Fruit fly (Drosophila melanogaster) whole organism: Measurements from ENCODE around the gene CG9806.
A peak's percentile ranks its signal among the peaks of the same experiment; 100 is the strongest.

Source experiments
- CG8478 ChIP-seq: fragments of >200 bp; optimal IDR thresholded peaks from 2 replicates; lab custom pipeline; 2018; ENCODE audit warnings: inconsistent platforms
- Dll ChIP-seq: fragments of >200 bp; optimal IDR thresholded peaks from 2 replicates; lab custom pipeline; 2017
- EcR ChIP-seq, 2 experiments: fragments of >200 bp; optimal IDR thresholded peaks; 2 replicates each; lab custom pipeline; 2017; ENCODE audit warnings: missing biosample characterization in 2 of 2, missing genetic modification characterization in 2 of 2, missing genetic modification reagents in 2 of 2
- pan ChIP-seq: fragments of >200 bp; optimal IDR thresholded peaks from 2 replicates; lab custom pipeline; 2017
- psq ChIP-seq: fragments of >200 bp; optimal IDR thresholded peaks from 2 replicates; lab custom pipeline; 2017
- usp ChIP-seq: fragments of >200 bp; optimal IDR thresholded peaks from 2 replicates; lab custom pipeline; 2017; ENCODE audit warnings: missing biosample characterization, missing genetic modification characterization, mixed read lengths

Gene CG9806

DNA sequence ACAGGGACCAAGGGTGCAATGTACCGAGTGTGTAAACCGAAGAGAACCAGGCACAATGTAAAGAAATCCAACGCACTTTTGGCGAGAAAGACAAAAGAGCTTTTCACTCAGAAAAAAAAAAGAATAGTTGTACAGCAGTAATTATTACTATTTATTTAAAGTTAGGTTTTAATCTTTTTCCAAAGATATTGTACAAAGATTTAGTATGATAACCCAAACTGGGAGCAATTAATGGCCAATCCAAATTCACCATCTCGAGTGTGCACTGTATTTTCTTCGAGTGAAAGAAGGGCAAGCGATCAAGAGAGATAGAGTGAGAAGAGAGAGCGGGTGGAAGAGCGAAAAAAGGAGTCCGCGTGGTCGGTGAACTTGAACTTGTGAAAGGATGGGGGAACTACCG is 42.5 kb downstream of the CG9806 start:
- TF ChIP-seq usp (GFP tag; lab: Kevin White, UChicago) (no peak), Dll (lab: Kevin White, UChicago) (no peak), EcR (GFP tag; optimal IDR thresholded peaks at IDR 0.05; lab: Kevin White, UChicago) (no peak), CG8478 (lab: Kevin White, UChicago) (no peak), psq (lab: Kevin White, UChicago) (no peak), pan (lab: Kevin White, UChicago) (no peak)

DNA sequence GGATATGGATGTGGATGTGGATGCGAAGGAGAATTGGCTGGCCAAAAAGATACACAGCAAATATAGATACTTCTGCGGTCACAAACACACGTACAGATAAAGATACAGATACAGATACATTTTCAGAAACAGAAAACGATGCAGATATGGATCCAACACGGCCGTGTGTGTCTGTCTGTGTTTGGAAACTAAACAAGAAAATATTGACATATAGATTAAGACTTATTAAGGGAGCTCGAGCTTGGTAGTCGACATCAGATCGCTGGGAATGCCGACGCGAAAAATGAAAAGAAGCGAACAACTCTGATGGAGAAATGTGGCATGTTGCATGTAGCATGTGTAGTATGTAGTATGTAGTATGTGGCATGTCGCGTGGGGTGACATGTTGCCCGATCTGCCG is 44.8 kb downstream of the CG9806 start:
- TF ChIP-seq usp (GFP tag; lab: Kevin White, UChicago) (no peak), CG8478 (lab: Kevin White, UChicago) (no peak), pan (lab: Kevin White, UChicago) (no peak), psq (lab: Kevin White, UChicago) (no peak), Dll (lab: Kevin White, UChicago) (no peak), EcR (GFP tag; optimal IDR thresholded peaks at IDR 0.05; lab: Kevin White, UChicago) (no peak)

DNA sequence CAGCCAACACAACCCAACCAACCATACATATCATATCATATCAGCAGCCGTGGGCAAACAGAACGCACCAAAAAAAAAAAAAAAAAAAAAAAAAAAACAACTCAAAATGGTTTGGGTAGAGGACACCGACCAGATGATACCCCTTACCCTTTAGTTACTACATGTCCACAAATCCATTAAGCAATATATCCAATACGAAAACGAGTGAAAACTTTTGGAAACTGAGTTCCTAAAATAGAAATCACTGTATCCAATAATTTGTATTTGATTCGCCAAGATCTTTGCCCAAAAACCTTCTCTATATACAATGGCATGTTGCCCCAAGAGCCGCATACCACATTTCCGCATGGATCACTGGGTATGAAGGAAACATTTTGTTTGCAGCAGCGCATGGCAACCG is 45.4 kb downstream of the CG9806 start:
- TF ChIP-seq Dll (lab: Kevin White, UChicago): no peak
- TF ChIP-seq EcR (GFP tag; optimal IDR thresholded peaks at IDR 0.05; lab: Kevin White, UChicago): no peak
- TF ChIP-seq CG8478 (lab: Kevin White, UChicago): no peak
- TF ChIP-seq psq (lab: Kevin White, UChicago): no peak
- no peak for TF ChIP-seq usp (GFP tag; lab: Kevin White, UChicago)
- peak; percentile 88 for TF ChIP-seq pan (lab: Kevin White, UChicago)

DNA sequence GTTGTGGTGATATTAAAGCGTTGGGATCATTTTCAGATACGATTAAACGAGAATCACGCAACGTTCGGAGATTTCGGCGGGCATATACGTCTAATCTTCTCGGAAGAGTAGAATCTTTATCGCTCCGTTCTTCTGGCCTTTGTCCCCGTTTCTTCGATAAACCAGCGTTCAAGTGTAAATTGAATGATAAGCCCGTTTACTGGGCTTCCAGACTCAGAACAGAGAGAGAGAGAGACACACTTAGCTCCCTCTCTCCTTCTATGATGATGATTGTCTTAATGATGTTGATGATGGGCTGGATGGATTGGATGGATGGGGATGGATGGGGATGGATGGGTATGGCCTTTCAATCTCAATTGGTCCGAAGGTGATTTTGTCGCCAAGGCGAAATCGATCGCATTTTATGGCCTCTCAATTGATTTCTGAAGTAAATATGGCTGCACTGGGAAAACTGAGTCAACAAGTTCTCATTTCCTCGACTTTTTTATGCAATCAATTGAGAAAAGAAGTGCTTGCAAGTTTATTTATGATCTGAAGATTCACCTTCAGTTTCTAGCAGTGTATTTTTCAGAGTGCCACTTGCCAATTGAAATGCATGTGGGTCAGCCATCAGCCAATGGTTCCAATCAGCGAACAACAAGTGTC is 46.3 kb downstream of the CG9806 start:
- TF ChIP-seq EcR (GFP tag; optimal IDR thresholded peaks at IDR 0.05; lab: Kevin White, UChicago): no peak
- no peak for TF ChIP-seq pan (lab: Kevin White, UChicago)
- no peak for TF ChIP-seq CG8478 (lab: Kevin White, UChicago)
- no peak for TF ChIP-seq Dll (lab: Kevin White, UChicago)
- TF ChIP-seq psq (lab: Kevin White, UChicago): no peak
- no peak for TF ChIP-seq usp (GFP tag; lab: Kevin White, UChicago)

DNA sequence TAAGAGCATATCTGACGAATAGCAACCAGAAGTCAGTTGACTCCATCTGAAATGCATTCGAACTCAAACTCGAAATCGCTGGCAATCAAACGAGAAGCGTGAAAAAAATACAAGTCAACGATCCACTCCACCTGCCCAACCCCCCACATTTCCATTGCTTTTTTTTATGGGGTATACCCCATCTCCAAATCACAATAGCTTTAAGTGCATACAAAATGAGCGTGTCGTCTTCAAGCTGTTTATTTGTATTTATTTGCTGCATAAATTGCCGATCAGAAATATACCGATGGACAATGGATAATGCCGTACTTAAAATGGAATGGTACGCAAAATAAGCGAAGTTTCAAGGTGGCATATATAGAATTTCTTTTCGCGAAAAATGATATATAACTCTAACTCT is 47.3 kb downstream of the CG9806 start:
- TF ChIP-seq pan (lab: Kevin White, UChicago) (no peak), usp (GFP tag; lab: Kevin White, UChicago) (no peak), psq (lab: Kevin White, UChicago) (no peak), EcR (GFP tag; optimal IDR thresholded peaks at IDR 0.05; lab: Kevin White, UChicago) (no peak), Dll (lab: Kevin White, UChicago) (no peak), CG8478 (lab: Kevin White, UChicago) (no peak)

DNA sequence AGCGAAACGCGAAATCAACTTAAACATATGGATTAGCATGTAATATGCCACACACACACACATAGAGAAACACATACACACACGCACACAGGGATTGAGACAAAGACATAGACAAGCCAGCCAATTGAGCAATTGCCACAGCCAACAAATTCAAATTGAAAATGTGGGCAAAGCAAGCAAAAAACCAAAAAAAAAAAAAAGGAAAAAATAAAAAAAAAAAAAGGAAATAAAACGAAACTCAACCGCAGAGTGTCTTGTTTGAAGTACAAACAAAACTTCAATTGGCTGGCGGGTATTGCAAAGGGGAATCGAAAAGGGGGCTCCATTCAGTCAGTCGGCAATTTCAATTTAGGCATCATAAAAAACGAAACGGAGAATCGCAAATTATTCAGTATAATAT is 49.1 kb downstream of the CG9806 start:
- TF ChIP-seq EcR (GFP tag; optimal IDR thresholded peaks at IDR 0.05; lab: Kevin White, UChicago): no peak
- no peak for TF ChIP-seq psq (lab: Kevin White, UChicago)
- no peak for TF ChIP-seq pan (lab: Kevin White, UChicago)
- TF ChIP-seq Dll (lab: Kevin White, UChicago): no peak
- no peak for TF ChIP-seq CG8478 (lab: Kevin White, UChicago)
- TF ChIP-seq usp (GFP tag; lab: Kevin White, UChicago): no peak

DNA sequence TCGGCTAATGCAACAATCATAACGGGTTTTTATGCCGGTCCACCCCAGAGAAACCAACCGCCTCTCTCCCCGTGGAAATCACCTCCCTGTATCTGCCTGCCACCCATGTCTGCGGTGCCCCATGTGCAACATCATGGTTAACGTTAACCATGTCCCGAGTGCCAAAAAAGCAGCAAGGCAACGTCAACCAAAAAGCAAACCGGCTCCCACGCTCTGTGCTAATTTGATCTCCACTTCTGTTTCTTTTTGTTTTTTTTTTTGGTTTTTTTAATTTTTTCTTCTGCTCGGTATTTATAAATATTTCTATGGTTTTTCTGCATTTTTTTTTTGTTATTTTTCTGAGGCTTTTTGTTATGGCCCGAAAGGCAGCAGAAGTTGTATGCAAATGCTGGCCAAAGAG is 49.9 kb downstream of the CG9806 start:
- TF ChIP-seq psq (lab: Kevin White, UChicago) (no peak), usp (GFP tag; lab: Kevin White, UChicago) (no peak), pan (lab: Kevin White, UChicago) (no peak), EcR (GFP tag; optimal IDR thresholded peaks at IDR 0.05; lab: Kevin White, UChicago) (no peak), Dll (lab: Kevin White, UChicago) (no peak), CG8478 (lab: Kevin White, UChicago) (no peak)
